Worm (Caenorhabditis elegans) whole organism, young adult: ENCODE data around the gene gpx-6.

Experiments
- B0019.2 ChIP-seq: fragments of 200-800 bp; sonication (Bioruptor generic); conservative IDR thresholded peaks from 2 replicates; pipeline ENCODE4 v1.3.6; 2022; ENCODE audit warnings: missing genetic modification reagents, missing genetic modification characterization, missing compliant biosample characterization
- B0035.1 ChIP-seq: sonication (generic microtip); optimal IDR thresholded peaks from 2 replicates; lab custom pipeline; 2016; ENCODE audit warnings: missing genetic modification characterization, mild to moderate bottlenecking, missing compliant biosample characterization, missing genotype, missing genetic modification reagents
- C06A6.2 ChIP-seq: fragments of 200-800 bp; sonication (Bioruptor generic); conservative IDR thresholded peaks from 2 replicates; pipeline ENCODE4 v1.3.6; 2022; ENCODE audit warnings: missing genetic modification characterization, missing compliant biosample characterization
- F10E7.11 ChIP-seq: sonication (generic microtip); optimal IDR thresholded peaks from 2 replicates; lab custom pipeline; 2017; ENCODE audit warnings: mild to moderate bottlenecking, missing genetic modification characterization, moderate library complexity, missing compliant biosample characterization
- F22D6.2 ChIP-seq: sonication (generic microtip); optimal IDR thresholded peaks from 2 replicates; lab custom pipeline; 2016; ENCODE audit warnings: mild to moderate bottlenecking, missing genetic modification characterization, missing compliant biosample characterization
- F39B2.1 ChIP-seq: fragments of 200-800 bp; sonication (Bioruptor generic); IDR thresholded peaks from 2 replicates; pipeline ENCODE4 v1.3.6; 2022; ENCODE audit warnings: missing genetic modification reagents, missing genetic modification characterization, missing compliant biosample characterization
- F49E8.2 ChIP-seq: sonication (generic microtip); optimal IDR thresholded peaks from 3 replicates; lab custom pipeline; 2017; ENCODE audit warnings: missing genetic modification characterization, mild to moderate bottlenecking, missing compliant biosample characterization, antibody characterized with exemption, moderate library complexity; ENCODE audit not compliant: insufficient read depth
- K11D2.4 ChIP-seq: fragments of 200-800 bp; sonication (Bioruptor generic); IDR thresholded peaks from 2 replicates; pipeline ENCODE4 v1.3.6; 2022; ENCODE audit warnings: missing genetic modification reagents, missing genetic modification characterization, missing compliant biosample characterization
- T07F8.4 ChIP-seq: sonication (generic microtip); optimal IDR thresholded peaks from 2 replicates; lab custom pipeline; 2016; ENCODE audit warnings: mild to moderate bottlenecking, missing genetic modification characterization, moderate library complexity, missing compliant biosample characterization
- Y53F4B.3 ChIP-seq: fragments of 200-800 bp; sonication (Bioruptor generic); IDR thresholded peaks from 2 replicates; pipeline ENCODE4 v1.3.6; 2022; ENCODE audit warnings: missing genetic modification reagents, missing genetic modification characterization, missing compliant biosample characterization
- Y67H2A.10 ChIP-seq: fragments of 200-800 bp; sonication (Bioruptor generic); conservative IDR thresholded peaks from 2 replicates; pipeline ENCODE4 v1.3.6; 2022; ENCODE audit warnings: missing genetic modification reagents, missing genetic modification characterization, missing compliant biosample characterization
- aptf-3 ChIP-seq: fragments of 200-800 bp; sonication (Bioruptor generic); IDR thresholded peaks from 2 replicates; pipeline ENCODE4 v1.3.6; 2022; ENCODE audit warnings: missing genetic modification characterization, missing compliant biosample characterization
- atf-7 ChIP-seq: sonication (generic microtip); optimal IDR thresholded peaks from 2 replicates; lab custom pipeline; 2017; ENCODE audit warnings: mild to moderate bottlenecking, missing genetic modification characterization, missing compliant biosample characterization
- athp-1 ChIP-seq: sonication (generic microtip); optimal IDR thresholded peaks from 2 replicates; lab custom pipeline; 2017; ENCODE audit warnings: mild to moderate bottlenecking, missing genetic modification characterization, missing compliant biosample characterization
- attf-3 ChIP-seq: fragments of 200-800 bp; sonication (Bioruptor generic); conservative IDR thresholded peaks from 2 replicates; pipeline ENCODE4 v1.3.6; 2022; ENCODE audit warnings: missing genetic modification reagents, missing genetic modification characterization, missing compliant biosample characterization
- bed-2 ChIP-seq: fragments of 200-800 bp; sonication (Bioruptor generic); IDR thresholded peaks from 2 replicates; pipeline ENCODE4 v1.3.6; 2022; ENCODE audit warnings: missing genetic modification reagents, missing genetic modification characterization, missing compliant biosample characterization
- cebp-1 ChIP-seq, 2 experiments: fragments of 200-800 bp in 1 of 2; sonication (Bioruptor generic) in 1 of 2; sonication (generic microtip) in 1 of 2; IDR thresholded peaks in 1 of 2; optimal IDR thresholded peaks in 1 of 2; 2 replicates each; pipeline versions ENCODE4 v1.3.6 to Lab custom; 2017 to 2022; ENCODE audit warnings: missing compliant biosample characterization in 2 of 2, missing genetic modification characterization in 2 of 2, mild to moderate bottlenecking in 1 of 2, missing genetic modification reagents in 1 of 2, moderate library complexity in 1 of 2
- cebp-2 ChIP-seq: fragments of 200-800 bp; sonication (Bioruptor generic); IDR thresholded peaks from 2 replicates; pipeline ENCODE4 v1.3.6; 2022; ENCODE audit warnings: missing genetic modification characterization, missing compliant biosample characterization
- ceh-40 ChIP-seq: fragments of 200-800 bp; sonication (Bioruptor generic); IDR thresholded peaks from 2 replicates; pipeline ENCODE4 v1.3.6; 2022; ENCODE audit warnings: missing genetic modification characterization, missing compliant biosample characterization
- ceh-79 ChIP-seq: sonication (generic microtip); optimal IDR thresholded peaks from 2 replicates; lab custom pipeline; 2017; ENCODE audit warnings: mild to moderate bottlenecking, missing genetic modification characterization, missing compliant biosample characterization
- die-1 ChIP-seq: sonication (generic microtip); optimal IDR thresholded peaks from 2 replicates; lab custom pipeline; 2016; ENCODE audit warnings: missing genotype, mild to moderate bottlenecking, missing genetic modification characterization, missing compliant biosample characterization
- efl-1 ChIP-seq: fragments of 150-350 bp; optimal IDR thresholded peaks from 2 replicates; lab custom pipeline; 2014; ENCODE audit warnings: missing biosample characterization, missing genetic modification reagents, missing genetic modification characterization
- egl-18 ChIP-seq: fragments of 200-800 bp; sonication (Bioruptor generic); IDR thresholded peaks from 2 replicates; pipeline ENCODE4 v1.3.6; 2022; ENCODE audit warnings: missing genetic modification reagents, missing genetic modification characterization, missing compliant biosample characterization
- egrh-3 ChIP-seq: fragments of 200-800 bp; sonication (Bioruptor generic); IDR thresholded peaks from 2 replicates; pipeline ENCODE4 v1.3.6; 2022; ENCODE audit warnings: missing genetic modification reagents, missing genetic modification characterization, missing compliant biosample characterization
- ets-4 ChIP-seq: fragments of 200-800 bp; sonication (Bioruptor generic); optimal IDR thresholded peaks from 2 replicates; lab custom pipeline; 2018; ENCODE audit warnings: mild to moderate bottlenecking, missing genetic modification characterization, missing compliant biosample characterization
- hlh-12 ChIP-seq: sonication (generic microtip); optimal IDR thresholded peaks from 2 replicates; lab custom pipeline; 2016; ENCODE audit warnings: missing genetic modification characterization, missing compliant biosample characterization
- hmg-1.2 ChIP-seq: fragments of 200-800 bp; sonication (Bioruptor generic); IDR thresholded peaks from 2 replicates; pipeline ENCODE4 v1.3.6; 2022; ENCODE audit warnings: missing genetic modification reagents, missing genetic modification characterization, missing compliant biosample characterization
- hmg-20 ChIP-seq: fragments of 200-800 bp; sonication (Bioruptor generic); IDR thresholded peaks from 2 replicates; pipeline ENCODE4 v1.3.6; 2022; ENCODE audit warnings: missing genetic modification reagents, missing genetic modification characterization, missing compliant biosample characterization
- let-607 ChIP-seq, 2 experiments: fragments of 200-800 bp in 1 of 2; sonication (Bioruptor generic) in 1 of 2; sonication (generic microtip) in 1 of 2; optimal IDR thresholded peaks; 2 replicates each; lab custom pipeline; 2016 to 2018; ENCODE audit warnings: mild to moderate bottlenecking in 2 of 2, missing compliant biosample characterization in 2 of 2, missing genetic modification characterization in 2 of 2, moderate library complexity in 2 of 2, missing genotype in 1 of 2
- lin-26 ChIP-seq: fragments of 200-800 bp; sonication (Bioruptor generic); IDR thresholded peaks from 2 replicates; pipeline ENCODE4 v1.3.6; 2022; ENCODE audit warnings: missing genetic modification reagents, missing genetic modification characterization, missing compliant biosample characterization
- lsy-27 ChIP-seq: sonication (generic microtip); optimal IDR thresholded peaks from 2 replicates; lab custom pipeline; 2017; ENCODE audit warnings: missing genetic modification characterization, mild to moderate bottlenecking, missing compliant biosample characterization, antibody characterized with exemption, missing genotype, borderline replicate concordance; ENCODE audit not compliant: insufficient read depth
- madf-6 ChIP-seq: fragments of 200-800 bp; sonication (Bioruptor generic); IDR thresholded peaks from 2 replicates; pipeline ENCODE4 v1.3.6; 2022; ENCODE audit warnings: missing genetic modification reagents, missing genetic modification characterization, missing compliant biosample characterization
- madf-8 ChIP-seq: fragments of 200-800 bp; sonication (Bioruptor generic); conservative IDR thresholded peaks from 2 replicates; pipeline ENCODE4 v1.3.6; 2022; ENCODE audit warnings: missing genetic modification reagents, missing genetic modification characterization, missing compliant biosample characterization
- nfyb-1 ChIP-seq: fragments of 200-800 bp; sonication (Bioruptor generic); IDR thresholded peaks from 2 replicates; pipeline ENCODE4 v1.3.6; 2022; ENCODE audit warnings: missing genetic modification reagents, missing genetic modification characterization, missing compliant biosample characterization
- nhr-120 ChIP-seq: fragments of 200-800 bp; sonication (Bioruptor generic); IDR thresholded peaks from 2 replicates; pipeline ENCODE4 v1.3.6; 2022; ENCODE audit warnings: missing genetic modification characterization, missing compliant biosample characterization
- nhr-179 ChIP-seq: sonication (generic microtip); optimal IDR thresholded peaks from 2 replicates; lab custom pipeline; 2016; ENCODE audit warnings: mild to moderate bottlenecking, missing genetic modification characterization, missing compliant biosample characterization
- nhr-80 ChIP-seq: sonication (generic microtip); optimal IDR thresholded peaks from 2 replicates; lab custom pipeline; 2016; ENCODE audit warnings: missing genetic modification characterization, missing compliant biosample characterization
- nhr-90 ChIP-seq: sonication (generic microtip); optimal IDR thresholded peaks from 2 replicates; lab custom pipeline; 2016; ENCODE audit warnings: missing genotype, mild to moderate bottlenecking, missing genetic modification characterization, missing compliant biosample characterization
- rcor-1 ChIP-seq: fragments of 200-800 bp; sonication (Bioruptor generic); IDR thresholded peaks from 2 replicates; pipeline ENCODE4 v1.3.6; 2022; ENCODE audit warnings: missing genetic modification reagents, missing genetic modification characterization, missing compliant biosample characterization
- repo-1 ChIP-seq: sonication (generic microtip); optimal IDR thresholded peaks from 2 replicates; lab custom pipeline; 2017; ENCODE audit warnings: mild to moderate bottlenecking, missing genetic modification characterization, missing compliant biosample characterization
- sdz-38 ChIP-seq: sonication (generic microtip); optimal IDR thresholded peaks from 2 replicates; lab custom pipeline; 2016; ENCODE audit warnings: missing genotype, missing genetic modification characterization, missing compliant biosample characterization
- sea-2 ChIP-seq: fragments of 200-800 bp; sonication (Bioruptor generic); IDR thresholded peaks from 2 replicates; pipeline ENCODE4 v1.3.6; 2022; ENCODE audit warnings: missing genetic modification characterization, missing compliant biosample characterization
- snpc-1.3 ChIP-seq: sonication (generic microtip); optimal IDR thresholded peaks from 2 replicates; lab custom pipeline; 2017; ENCODE audit warnings: missing genetic modification characterization, mild to moderate bottlenecking, missing compliant biosample characterization, antibody characterized with exemption, moderate library complexity, missing genotype, missing genetic modification reagents; ENCODE audit not compliant: insufficient read depth
- unc-62 ChIP-seq: fragments of 150-350 bp; optimal IDR thresholded peaks from 2 replicates; lab custom pipeline; 2014; ENCODE audit warnings: missing biosample characterization, missing genetic modification reagents, missing genetic modification characterization
- ztf-22 ChIP-seq: fragments of 200-800 bp; sonication (Bioruptor generic); optimal IDR thresholded peaks from 2 replicates; lab custom pipeline; 2018; ENCODE audit warnings: mild to moderate bottlenecking, missing genetic modification characterization, moderate library complexity, missing compliant biosample characterization
- ztf-28 ChIP-seq: fragments of 200-800 bp; sonication (Bioruptor generic); IDR thresholded peaks from 2 replicates; pipeline ENCODE4 v1.3.6; 2022; ENCODE audit warnings: missing genetic modification reagents, missing genetic modification characterization, missing compliant biosample characterization
- ztf-6 ChIP-seq: fragments of 200-800 bp; sonication (Bioruptor generic); IDR thresholded peaks from 2 replicates; pipeline ENCODE4 v1.3.6; 2022; ENCODE audit warnings: missing genetic modification reagents, missing genetic modification characterization, missing compliant biosample characterization

Gene gpx-6

ce11 chrIV:8252856-8253255 is 30.9 kb downstream of the gpx-6 start (continued):
- TF ChIP-seq cebp-1 (GFP tag; IDR thresholded peaks at IDR 0.05; lab: Robert Waterston, UW) (no peak), cebp-1 (tag; optimal IDR thresholded peaks at IDR 0.05; lab: Kevin White, UChicago) (peak; percentile 80), Y53F4B.3 (GFP tag; lab: Robert Waterston, UW) (peak; percentile 78), T07F8.4 (tag; lab: Kevin White, UChicago) (peak; percentile 75), Y67H2A.10 (GFP tag; lab: Robert Waterston, UW) (0 out of 2 replicates have a peak, but pooled peaks have one; percentile 15), ztf-6 (GFP tag; lab: Robert Waterston, UW) (peak; percentile 77; the same call in 1 of the 2 replicates), F49E8.2 (tag; lab: Kevin White, UChicago) (peak; percentile 88), sea-2 (GFP tag; lab: Robert Waterston, UW) (no peak), B0019.2 (GFP tag; lab: Robert Waterston, UW) (no peak), hmg-20 (GFP tag; lab: Robert Waterston, UW) (no peak; the same call in 1 of the 2 replicates), bed-2 (GFP tag; lab: Robert Waterston, UW) (no peak), efl-1 (GFP tag; lab: Kevin White, UChicago) (peak; percentile 7), sdz-38 (no peak), nhr-80 (tag; lab: Kevin White, UChicago) (peak; percentile 53), madf-8 (GFP tag; lab: Robert Waterston, UW) (no peak), egrh-3 (GFP tag; lab: Robert Waterston, UW) (0 out of 2 replicates have a peak, but pooled peaks have one; percentile 32), unc-62 (no peak), die-1 (tag; lab: Kevin White, UChicago) (peak; percentile 95), hlh-12 (tag; lab: Kevin White, UChicago) (peak; percentile 86), ztf-28 (GFP tag; lab: Robert Waterston, UW) (peak; percentile 67; the same call in 1 of the 2 replicates), nhr-90 (tag; lab: Kevin White, UChicago) (peak; percentile 96), ets-4 (GFP tag; lab: Kevin White, UChicago) (peak; percentile 51), ceh-40 (GFP tag; lab: Robert Waterston, UW) (peak; percentile 91; the same call in 1 of the 2 replicates), F22D6.2 (peak; percentile 53), cebp-2 (GFP tag; lab: Robert Waterston, UW) (0 out of 2 replicates have a peak, but pooled peaks have one; percentile 35), ceh-79 (peak; percentile 75), aptf-3 (GFP tag; lab: Robert Waterston, UW) (no peak; the same call in 1 of the 2 replicates), B0035.1 (peak; percentile 55), hmg-1.2 (peak; percentile 71), F39B2.1 (no peak), let-607 (tag; optimal IDR thresholded peaks at IDR 0.05; lab: Kevin White, UChicago) (peak; percentile 31 to 38), madf-6 (no peak; the same call in 1 of the 2 replicates), C06A6.2 (GFP tag; lab: Robert Waterston, UW) (peak; percentile 29; the same call in 1 of the 2 replicates), atf-7 (tag; lab: Kevin White, UChicago) (peak; percentile 66), lin-26 (GFP tag; lab: Robert Waterston, UW) (peak; percentile 97), ztf-22 (GFP tag; lab: Kevin White, UChicago) (peak; percentile 68), rcor-1 (GFP tag; lab: Robert Waterston, UW) (peak; percentile 71), lsy-27 (peak; percentile 35), nhr-120 (GFP tag; lab: Robert Waterston, UW) (0 out of 2 replicates have a peak, but pooled peaks have one; percentile 51), snpc-1.3 (tag; lab: Kevin White, UChicago) (peak; percentile 89), nfyb-1 (GFP tag; lab: Robert Waterston, UW) (peak; percentile 86), athp-1 (tag; lab: Kevin White, UChicago) (peak; percentile 86), K11D2.4 (GFP tag; lab: Robert Waterston, UW) (peak; percentile 56; the same call in 1 of the 2 replicates), attf-3 (GFP tag; lab: Robert Waterston, UW) (peak; percentile 47; the same call in 1 of the 2 replicates), nhr-179 (tag; lab: Kevin White, UChicago) (peak; percentile 62), egl-18 (no peak), F10E7.11 (tag; lab: Kevin White, UChicago) (peak; percentile 81), repo-1 (tag; lab: Kevin White, UChicago) (peak; percentile 77)
